Fruit fly (Drosophila melanogaster) whole organism, embryonic: ENCODE data around the gene rec.

ENCODE experiments used
- CG10366 ChIP-seq: fragments of 200-800 bp; sonication (Bioruptor generic); IDR thresholded peaks from 2 replicates; pipeline ENCODE4 v1.3.6; 2022; ENCODE audit warnings: missing biosample characterization, missing genetic modification characterization
- CG10462 ChIP-seq: fragments of 200-800 bp; sonication (Bioruptor generic); optimal IDR thresholded peaks from 2 replicates; lab custom pipeline; 2016; ENCODE audit warnings: missing biosample characterization, missing genetic modification characterization
- CG12299 ChIP-seq: fragments of 200-800 bp; sonication (Bioruptor generic); optimal IDR thresholded peaks from 2 replicates; lab custom pipeline; 2018; ENCODE audit warnings: missing biosample characterization, mild to moderate bottlenecking, missing genetic modification characterization
- CG12391 ChIP-seq: fragments of 200-800 bp; sonication (Bioruptor generic); optimal IDR thresholded peaks from 3 replicates; lab custom pipeline; 2018; ENCODE audit warnings: missing biosample characterization, mild to moderate bottlenecking, missing genetic modification characterization, moderate library complexity
- CG13123 ChIP-seq: fragments of 200-800 bp; sonication (Bioruptor generic); optimal IDR thresholded peaks from 2 replicates; lab custom pipeline; 2016; ENCODE audit warnings: missing biosample characterization, missing genetic modification characterization
- CG14441 ChIP-seq: fragments of 200-800 bp; sonication (Bioruptor generic); IDR thresholded peaks from 2 replicates; pipeline ENCODE4 v1.3.6; 2022; ENCODE audit warnings: missing biosample characterization, missing genetic modification characterization
- CG15011 ChIP-seq: fragments of 200-800 bp; sonication (Bioruptor generic); optimal IDR thresholded peaks from 3 replicates; lab custom pipeline; 2018; ENCODE audit warnings: missing biosample characterization, mild to moderate bottlenecking, missing genetic modification characterization
- CG17568 ChIP-seq: fragments of 200-800 bp; sonication (Bioruptor generic); optimal IDR thresholded peaks from 2 replicates; lab custom pipeline; 2018; ENCODE audit warnings: missing biosample characterization, mild to moderate bottlenecking, missing genetic modification characterization, moderate library complexity
- CG17829 ChIP-seq: fragments of 200-800 bp; optimal IDR thresholded peaks from 2 replicates; lab custom pipeline; 2019; ENCODE audit warnings: missing biosample characterization, mild to moderate bottlenecking, missing genetic modification characterization, moderate library complexity
- CG17912 ChIP-seq: fragments of 200-800 bp; sonication (Bioruptor generic); optimal IDR thresholded peaks from 2 replicates; lab custom pipeline; 2018; ENCODE audit warnings: missing biosample characterization, mild to moderate bottlenecking, missing genetic modification characterization
- CG2202 ChIP-seq: fragments of 200-800 bp; sonication (Bioruptor generic); optimal IDR thresholded peaks from 2 replicates; lab custom pipeline; 2018; ENCODE audit warnings: missing biosample characterization, mild to moderate bottlenecking, missing genetic modification characterization
- CG30431 ChIP-seq: fragments of 200-800 bp; sonication (Bioruptor generic); optimal IDR thresholded peaks from 2 replicates; lab custom pipeline; 2017; ENCODE audit warnings: missing biosample characterization, missing genetic modification characterization
- CG32772 ChIP-seq: fragments of 200-800 bp; sonication (Bioruptor generic); IDR thresholded peaks from 2 replicates; pipeline ENCODE4 v1.3.6; 2022; ENCODE audit warnings: missing biosample characterization, missing genetic modification characterization
- CG34376 ChIP-seq: fragments of 200-800 bp; sonication (Bioruptor generic); optimal IDR thresholded peaks from 2 replicates; lab custom pipeline; 2018; ENCODE audit warnings: missing biosample characterization, mild to moderate bottlenecking, missing genetic modification characterization
- CG4404 ChIP-seq: fragments of 200-800 bp; sonication (Bioruptor generic); IDR thresholded peaks from 2 replicates; pipeline ENCODE4 v1.3.6; 2022; ENCODE audit warnings: missing biosample characterization, missing genetic modification characterization
- CG4707 ChIP-seq: fragments of 200-800 bp; sonication (Bioruptor generic); optimal IDR thresholded peaks from 2 replicates; lab custom pipeline; 2018; ENCODE audit warnings: missing biosample characterization, mild to moderate bottlenecking, missing genetic modification characterization, moderate library complexity
- CG6765 ChIP-seq: fragments of 200-800 bp; sonication (Bioruptor generic); optimal IDR thresholded peaks from 3 replicates; lab custom pipeline; 2017; ENCODE audit warnings: missing biosample characterization, mild to moderate bottlenecking, missing genetic modification characterization
- CG7745 ChIP-seq: fragments of 200-800 bp; sonication (Bioruptor generic); optimal IDR thresholded peaks from 2 replicates; lab custom pipeline; 2018; ENCODE audit warnings: missing biosample characterization, mild to moderate bottlenecking, missing genetic modification characterization, moderate library complexity
- CG7786 ChIP-seq: fragments of 200-800 bp; sonication (Bioruptor generic); optimal IDR thresholded peaks from 2 replicates; lab custom pipeline; 2016; ENCODE audit warnings: missing biosample characterization, missing genetic modification characterization
- CG9817 ChIP-seq: fragments of 200-800 bp; sonication (Bioruptor generic); optimal IDR thresholded peaks from 2 replicates; lab custom pipeline; 2018; ENCODE audit warnings: missing biosample characterization, mild to moderate bottlenecking, missing genetic modification characterization, moderate library complexity
- Dfd ChIP-seq, 2 experiments: fragments of >200 bp; optimal IDR thresholded peaks; 2 replicates each; lab custom pipeline; 2017; ENCODE audit warnings: missing biosample characterization in 2 of 2, missing genetic modification characterization in 2 of 2
- Dip3 ChIP-seq: fragments of 200-800 bp; sonication (Bioruptor generic); optimal IDR thresholded peaks from 3 replicates; lab custom pipeline; 2016; ENCODE audit warnings: missing biosample characterization, missing genetic modification characterization
- Drgx ChIP-seq: fragments of 200-800 bp; sonication (Bioruptor generic); IDR thresholded peaks from 2 replicates; pipeline ENCODE4 v1.3.6; 2022; ENCODE audit warnings: missing biosample characterization, missing genetic modification characterization
- Elba2 ChIP-seq: fragments of 200-800 bp; sonication (Bioruptor generic); optimal IDR thresholded peaks from 3 replicates; lab custom pipeline; 2016; ENCODE audit warnings: missing biosample characterization, missing genetic modification characterization
- Gug ChIP-seq: fragments of 200-800 bp; sonication (Bioruptor generic); IDR thresholded peaks from 4 replicates; pipeline ENCODE4 v1.3.6; 2022; ENCODE audit warnings: missing biosample characterization, missing genetic modification characterization
- Lim3 ChIP-seq: fragments of 200-800 bp; sonication (Bioruptor generic); IDR thresholded peaks from 2 replicates; pipeline ENCODE4 v1.3.6; 2022; ENCODE audit warnings: missing biosample characterization, missing genetic modification characterization
- Meics ChIP-seq: fragments of 200-800 bp; sonication (Bioruptor generic); optimal IDR thresholded peaks from 2 replicates; lab custom pipeline; 2017; ENCODE audit warnings: missing biosample characterization, mild to moderate bottlenecking, missing genetic modification characterization
- Myb ChIP-seq: fragments of 200-800 bp; sonication (Bioruptor generic); optimal IDR thresholded peaks from 2 replicates; lab custom pipeline; 2016; ENCODE audit warnings: missing biosample characterization, missing genetic modification characterization
- Pdp1 ChIP-seq, 2 experiments: fragments of 200-800 bp; sonication (Bioruptor generic); optimal IDR thresholded peaks; 3 replicates each; lab custom pipeline; 2016; ENCODE audit warnings: missing biosample characterization in 2 of 2, missing genetic modification characterization in 2 of 2, mild to moderate bottlenecking in 1 of 2, moderate library complexity in 1 of 2
- Sox102F ChIP-seq: fragments of 200-800 bp; sonication (Bioruptor generic); optimal IDR thresholded peaks from 2 replicates; lab custom pipeline; 2018; ENCODE audit warnings: missing biosample characterization, mild to moderate bottlenecking, missing genetic modification characterization, moderate library complexity
- Trl ChIP-seq, 3 experiments: fragments of >200 bp in 2 of 3; fragments of 200-800 bp in 1 of 3; sonication (Bioruptor generic) in 1 of 3; optimal IDR thresholded peaks; 2 replicates in 1 of 3; 3 replicates in 2 of 3; lab custom pipeline; 2016 to 2017; ENCODE audit warnings: missing biosample characterization in 1 of 3, missing genetic modification characterization in 1 of 3
- az2 ChIP-seq: fragments of 200-800 bp; sonication (Bioruptor generic); optimal IDR thresholded peaks from 3 replicates; lab custom pipeline; 2016; ENCODE audit warnings: missing biosample characterization, missing genetic modification characterization
- chif ChIP-seq, 2 experiments: fragments of 200-800 bp; sonication (Bioruptor generic); optimal IDR thresholded peaks; 3 replicates each; lab custom pipeline; 2016; ENCODE audit warnings: missing biosample characterization in 2 of 2, missing genetic modification characterization in 2 of 2
- dimm ChIP-seq: fragments of 200-800 bp; sonication (Bioruptor generic); IDR thresholded peaks from 2 replicates; pipeline ENCODE4 v1.3.6; 2022; ENCODE audit warnings: missing biosample characterization, missing genetic modification characterization
- fd102C ChIP-seq: fragments of 200-800 bp; sonication (Bioruptor generic); optimal IDR thresholded peaks from 2 replicates; lab custom pipeline; 2018; ENCODE audit warnings: missing biosample characterization, mild to moderate bottlenecking, missing genetic modification characterization, moderate library complexity
- gce ChIP-seq: fragments of 200-800 bp; sonication (Bioruptor generic); IDR thresholded peaks from 3 replicates; pipeline ENCODE4 v1.3.6; 2022; ENCODE audit warnings: missing biosample characterization, missing genetic modification characterization
- gcm2 ChIP-seq: fragments of 200-800 bp; sonication (Bioruptor generic); optimal IDR thresholded peaks from 2 replicates; lab custom pipeline; 2016; ENCODE audit warnings: missing biosample characterization, missing genetic modification characterization
- gfzf ChIP-seq: fragments of 200-800 bp; sonication (Bioruptor generic); optimal IDR thresholded peaks from 2 replicates; lab custom pipeline; 2016; ENCODE audit warnings: missing biosample characterization, mild to moderate bottlenecking, missing genetic modification characterization, moderate library complexity
- lilli ChIP-seq: fragments of 200-800 bp; sonication (Bioruptor generic); optimal IDR thresholded peaks from 3 replicates; lab custom pipeline; 2016; ENCODE audit warnings: missing biosample characterization, missing genetic modification characterization
- lola ChIP-seq, 3 experiments: fragments of >200 bp in 2 of 3; fragments of 200-800 bp in 1 of 3; sonication (Bioruptor generic) in 1 of 3; optimal IDR thresholded peaks; 2 replicates each; lab custom pipeline; 2017 to 2019; ENCODE audit warnings: missing biosample characterization in 3 of 3, missing genetic modification characterization in 3 of 3, mild to moderate bottlenecking in 1 of 3, moderate library complexity in 1 of 3
- nerfin-2 ChIP-seq: fragments of 200-800 bp; sonication (Bioruptor generic); IDR thresholded peaks from 2 replicates; pipeline ENCODE4 v1.3.6; 2022; ENCODE audit warnings: missing biosample characterization, missing genetic modification characterization; ENCODE audit not compliant: partially characterized antibody
- nmo ChIP-seq: fragments of 200-800 bp; sonication (Bioruptor generic); optimal IDR thresholded peaks from 2 replicates; lab custom pipeline; 2018; ENCODE audit warnings: missing biosample characterization, mild to moderate bottlenecking, missing genetic modification characterization, moderate library complexity
- row ChIP-seq: fragments of 200-800 bp; sonication (Bioruptor generic); IDR thresholded peaks from 3 replicates; pipeline ENCODE4 v1.3.6; 2022; ENCODE audit warnings: missing biosample characterization, missing genetic modification characterization
- sd ChIP-seq: fragments of 200-800 bp; sonication (Bioruptor generic); optimal IDR thresholded peaks from 3 replicates; lab custom pipeline; 2018; ENCODE audit warnings: missing biosample characterization, mild to moderate bottlenecking, missing genetic modification characterization, moderate library complexity
- so ChIP-seq: fragments of 200-800 bp; sonication (Bioruptor generic); IDR thresholded peaks from 3 replicates; pipeline ENCODE4 v1.3.6; 2022; ENCODE audit warnings: missing biosample characterization, missing genetic modification characterization
- tna ChIP-seq: fragments of 200-800 bp; sonication (Bioruptor generic); IDR thresholded peaks from 2 replicates; pipeline ENCODE4 v1.3.6; 2022; ENCODE audit warnings: missing biosample characterization, missing genetic modification characterization; ENCODE audit not compliant: partially characterized antibody
- tup ChIP-seq: fragments of 200-800 bp; sonication (Bioruptor generic); optimal IDR thresholded peaks from 2 replicates; lab custom pipeline; 2016; ENCODE audit warnings: missing biosample characterization, mild to moderate bottlenecking, missing genetic modification characterization, moderate library complexity
- vfl ChIP-seq: fragments of 200-800 bp; sonication (Bioruptor generic); optimal IDR thresholded peaks from 2 replicates; lab custom pipeline; 2016; ENCODE audit warnings: missing biosample characterization, missing genetic modification characterization
- z ChIP-seq: fragments of 200-800 bp; sonication (Bioruptor generic); IDR thresholded peaks from 3 replicates; pipeline ENCODE4 v1.3.6; 2022; ENCODE audit warnings: missing biosample characterization, missing genetic modification characterization
- zen2 ChIP-seq: fragments of 200-800 bp; sonication (Bioruptor generic); IDR thresholded peaks from 3 replicates; pipeline ENCODE4 v1.3.6; 2022; ENCODE audit warnings: missing biosample characterization, missing genetic modification characterization; ENCODE audit not compliant: partially characterized antibody

rec gene

DNA sequence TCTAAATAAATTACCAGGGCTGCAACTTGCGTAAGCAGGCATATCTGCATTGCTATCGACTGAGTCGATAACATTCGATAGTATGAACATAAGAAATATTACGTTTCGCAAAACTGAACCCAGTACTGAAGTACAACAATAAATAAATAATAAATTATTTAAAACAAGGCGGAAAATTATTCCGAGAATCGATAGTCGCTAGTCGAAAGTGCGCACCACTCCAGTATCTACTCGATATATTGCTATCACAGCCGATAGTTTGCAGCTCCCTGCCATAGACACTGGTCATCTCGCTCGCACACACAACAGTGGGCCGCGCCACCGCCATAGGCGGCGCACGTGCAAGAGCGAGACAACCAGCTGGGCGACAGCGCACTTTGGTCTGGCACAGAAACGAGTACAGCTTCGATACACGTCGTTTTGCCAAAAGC lies 39.0 kb downstream of the rec start, which contains the start of gene nsl1 (continued):
- TF ChIP-seq CG32772 (peak; percentile 41; the same call in 1 of the 2 replicates), CG15011 (GFP tag; lab: Kevin White, UChicago) (no peak), so (GFP tag; lab: Robert Waterston, UW) (no peak), nmo (peak; percentile 67), CG12299 (tag; lab: Kevin White, UChicago) (peak; percentile 19), CG12391 (tag; lab: Kevin White, UChicago) (peak; percentile 54), CG17568 (GFP tag; lab: Kevin White, UChicago) (no peak), CG6765 (no peak), CG2202 (no peak), Myb (GFP tag; lab: Kevin White, UChicago) (no peak), CG14441 (0 out of 2 replicates have a peak, but pooled peaks have one; percentile 24), CG30431 (no peak), Gug (GFP tag; lab: Robert Waterston, UW) (peak; percentile 27; the same call in 1 of the 4 replicates), CG13123 (no peak), z (GFP tag; lab: Robert Waterston, UW) (no peak), az2 (GFP tag; lab: Kevin White, UChicago) (no peak), gfzf (peak; percentile 7), lilli (GFP tag; lab: Kevin White, UChicago) (peak; percentile 43), Meics (GFP tag; lab: Kevin White, UChicago) (peak; percentile 9), tup (GFP tag; lab: Kevin White, UChicago) (peak; percentile 54), vfl (GFP tag; lab: Kevin White, UChicago) (no peak), CG4404 (GFP tag; lab: Robert Waterston, UW) (peak; percentile 38; the same call in 1 of the 2 replicates), Sox102F (no peak), chif (GFP tag; optimal IDR thresholded peaks at IDR 0.05; lab: Kevin White, UChicago) (no peak), dimm (GFP tag; lab: Robert Waterston, UW) (no peak), CG34376 (GFP tag; lab: Kevin White, UChicago) (peak; percentile 8), sd (no peak), Pdp1 (GFP tag; optimal IDR thresholded peaks at IDR 0.05; lab: Kevin White, UChicago) (peak in 1 of 2 experiments; percentile 66), Trl (optimal IDR thresholded peaks at IDR 0.05; lab: Kevin White, UChicago) (no peak), Trl (GFP tag; optimal IDR thresholded peaks at IDR 0.05; lab: Kevin White, UChicago) (no peak), CG17829 (tag; lab: Kevin White, UChicago) (peak; percentile 76), Drgx (GFP tag; lab: Robert Waterston, UW) (no peak), CG7786 (GFP tag; lab: Kevin White, UChicago) (no peak), CG10462 (GFP tag; lab: Kevin White, UChicago) (peak; percentile 54), CG10366 (GFP tag; lab: Robert Waterston, UW) (peak; percentile 29; the same call in 1 of the 2 replicates), CG7745 (tag; lab: Kevin White, UChicago) (no peak), Dfd (GFP tag; optimal IDR thresholded peaks at IDR 0.05; lab: Kevin White, UChicago) (no peak), fd102C (peak; percentile 22), nerfin-2 (GFP tag; lab: Robert Waterston, UW) (peak; percentile 94), CG17912 (GFP tag; lab: Kevin White, UChicago) (no peak), tna (GFP tag; lab: Robert Waterston, UW) (peak; percentile 94), gce (GFP tag; lab: Robert Waterston, UW) (no peak), Elba2 (GFP tag; lab: Kevin White, UChicago) (peak; percentile 19), zen2 (GFP tag; lab: Robert Waterston, UW) (peak; percentile 90; the same call in 2 of the 3 replicates), lola (GFP tag; optimal IDR thresholded peaks at IDR 0.05; lab: Kevin White, UChicago) (peak in 1 of 3 experiments; percentile 25), row (GFP tag; lab: Robert Waterston, UW) (peak; percentile 71), Dip3 (GFP tag; lab: Kevin White, UChicago) (no peak), Lim3 (GFP tag; lab: Robert Waterston, UW) (no peak), CG9817 (tag; lab: Kevin White, UChicago) (peak; percentile 13), gcm2 (GFP tag; lab: Kevin White, UChicago) (no peak), CG4707 (no peak)
